Worm (Caenorhabditis elegans) whole organism, L4 larva: Measurements from ENCODE around the gene nhr-206.
A peak's percentile ranks its signal among the peaks of the same experiment; 100 is the strongest.

Experiments used
- F49E8.2 ChIP-seq: sonication (generic microtip); optimal IDR thresholded peaks from 2 replicates; lab custom pipeline; 2016; ENCODE audit warnings: missing compliant biosample characterization, mild to moderate bottlenecking, missing genetic modification characterization, borderline replicate concordance
- mes-2 ChIP-seq: sonication (generic microtip); optimal IDR thresholded peaks from 2 replicates; lab custom pipeline; 2016; ENCODE audit warnings: missing genotype, mild to moderate bottlenecking, missing genetic modification characterization, missing compliant biosample characterization; ENCODE audit not compliant: poor library complexity, severe bottlenecking
- nhr-77 ChIP-seq: fragments of 150-350 bp; optimal IDR thresholded peaks from 2 replicates; lab custom pipeline; 2014; ENCODE audit warnings: missing biosample characterization, missing genetic modification characterization

DNA sequence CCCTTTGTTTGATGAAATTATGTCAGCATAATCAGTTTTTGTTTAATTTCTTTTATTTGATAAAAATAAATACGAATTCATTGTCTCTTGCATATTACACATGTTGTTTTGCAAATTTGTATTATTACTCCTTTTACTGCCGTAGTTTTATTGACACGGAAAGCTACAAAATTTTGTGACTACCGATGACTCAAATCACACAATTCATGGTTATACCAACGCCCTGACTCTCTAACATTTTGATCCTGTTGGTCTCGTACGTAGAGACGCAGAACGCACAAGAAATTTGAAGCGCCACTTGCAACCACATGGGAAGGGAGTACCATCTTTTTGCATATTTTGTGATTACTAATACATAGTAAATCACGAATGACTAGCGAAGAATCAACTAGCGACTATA, 4.1 kb downstream of the nhr-206 start, which contains the start of gene nhr-207:
- TF ChIP-seq nhr-77 (tag; lab: Kevin White, UChicago) = peak; percentile 20
- no peak for TF ChIP-seq F49E8.2
- TF ChIP-seq mes-2 = no peak
